Fruit fly (Drosophila melanogaster) whole organism, embryonic: ENCODE data around the gene asl.

Experiments used
- Adf1 ChIP-seq: fragments of 200-800 bp; sonication (Bioruptor generic); IDR thresholded peaks from 2 replicates; pipeline ENCODE4 v1.3.6; 2022; ENCODE audit warnings: missing biosample characterization, missing genetic modification characterization
- BEAF-32 ChIP-seq: fragments of 200-800 bp; sonication (Bioruptor generic); optimal IDR thresholded peaks from 3 replicates; lab custom pipeline; 2017; ENCODE audit warnings: missing biosample characterization, missing genetic modification characterization, mild to moderate bottlenecking, moderate library complexity, missing genetic modification reagents
- CG10209 ChIP-seq: fragments of 200-800 bp; sonication (Bioruptor generic); optimal IDR thresholded peaks from 3 replicates; lab custom pipeline; 2017; ENCODE audit warnings: missing biosample characterization, mild to moderate bottlenecking, missing genetic modification characterization, missing genetic modification reagents
- CG11723 ChIP-seq: fragments of 200-800 bp; sonication (Bioruptor generic); optimal IDR thresholded peaks from 2 replicates; lab custom pipeline; 2017; ENCODE audit warnings: missing biosample characterization, mild to moderate bottlenecking, missing genetic modification characterization
- CG12942 ChIP-seq: fragments of 200-800 bp; sonication (Bioruptor generic); optimal IDR thresholded peaks from 3 replicates; lab custom pipeline; 2016; ENCODE audit warnings: missing biosample characterization, missing genetic modification characterization
- CG14050 ChIP-seq: fragments of 200-800 bp; sonication (Bioruptor generic); IDR thresholded peaks from 3 replicates; pipeline ENCODE4 v1.3.6; 2022; ENCODE audit warnings: missing biosample characterization, missing genetic modification characterization
- CG15479 ChIP-seq: fragments of 200-800 bp; sonication (Bioruptor generic); optimal IDR thresholded peaks from 3 replicates; lab custom pipeline; 2019; ENCODE audit warnings: missing biosample characterization, mild to moderate bottlenecking, missing genetic modification characterization, moderate library complexity
- CG2875 ChIP-seq: fragments of 200-800 bp; sonication (Bioruptor generic); optimal IDR thresholded peaks from 2 replicates; lab custom pipeline; 2017; ENCODE audit warnings: missing biosample characterization, mild to moderate bottlenecking, missing genetic modification characterization, missing genetic modification reagents
- CG30403 ChIP-seq: fragments of 200-800 bp; sonication (Bioruptor generic); optimal IDR thresholded peaks from 3 replicates; lab custom pipeline; 2016; ENCODE audit warnings: missing biosample characterization, missing genetic modification characterization
- CG31388 ChIP-seq: fragments of 200-800 bp; sonication (Bioruptor generic); optimal IDR thresholded peaks from 2 replicates; lab custom pipeline; 2016; ENCODE audit warnings: missing biosample characterization, missing genetic modification characterization
- CG34376 ChIP-seq: fragments of 200-800 bp; sonication (Bioruptor generic); optimal IDR thresholded peaks from 2 replicates; lab custom pipeline; 2018; ENCODE audit warnings: missing biosample characterization, mild to moderate bottlenecking, missing genetic modification characterization
- CG3726 ChIP-seq: fragments of 200-800 bp; sonication (Bioruptor generic); IDR thresholded peaks from 3 replicates; pipeline ENCODE4, ENCODE4 v1.3.6; 2022; ENCODE audit warnings: missing biosample characterization, missing genetic modification characterization
- CG5245 ChIP-seq: fragments of 200-800 bp; sonication (Bioruptor generic); optimal IDR thresholded peaks from 3 replicates; lab custom pipeline; 2016; ENCODE audit warnings: missing biosample characterization, missing genetic modification characterization
- CG6689 ChIP-seq: fragments of 200-800 bp; sonication (Bioruptor generic); IDR thresholded peaks from 2 replicates; pipeline ENCODE4 v1.3.6; 2022; ENCODE audit warnings: missing biosample characterization, missing genetic modification characterization
- CG7271 ChIP-seq: fragments of 200-800 bp; sonication (Bioruptor generic); optimal IDR thresholded peaks from 2 replicates; lab custom pipeline; 2018; ENCODE audit warnings: missing biosample characterization, mild to moderate bottlenecking, missing genetic modification characterization, moderate library complexity
- CG7372 ChIP-seq: fragments of 200-800 bp; sonication (Bioruptor generic); IDR thresholded peaks from 2 replicates; pipeline ENCODE4 v1.3.6; 2022; ENCODE audit warnings: missing biosample characterization, missing genetic modification characterization
- CG9437 ChIP-seq: fragments of 200-800 bp; sonication (Bioruptor generic); optimal IDR thresholded peaks from 2 replicates; lab custom pipeline; 2018; ENCODE audit warnings: missing biosample characterization, mild to moderate bottlenecking, missing genetic modification characterization
- CG9817 ChIP-seq: fragments of 200-800 bp; sonication (Bioruptor generic); optimal IDR thresholded peaks from 2 replicates; lab custom pipeline; 2018; ENCODE audit warnings: missing biosample characterization, mild to moderate bottlenecking, missing genetic modification characterization, moderate library complexity
- Dbx ChIP-seq: fragments of 200-800 bp; sonication (Bioruptor generic); IDR thresholded peaks from 3 replicates; pipeline ENCODE4 v1.3.6; 2022; ENCODE audit warnings: missing biosample characterization, missing genetic modification characterization
- H2.0 ChIP-seq: fragments of 200-800 bp; sonication (Bioruptor generic); IDR thresholded peaks from 2 replicates; pipeline ENCODE4 v1.3.6; 2022; ENCODE audit warnings: missing biosample characterization, missing genetic modification characterization
- HLH54F ChIP-seq: fragments of 200-800 bp; sonication (Bioruptor generic); optimal IDR thresholded peaks from 3 replicates; lab custom pipeline; 2016; ENCODE audit warnings: missing biosample characterization, missing genetic modification characterization
- Lim3 ChIP-seq: fragments of 200-800 bp; sonication (Bioruptor generic); IDR thresholded peaks from 2 replicates; pipeline ENCODE4 v1.3.6; 2022; ENCODE audit warnings: missing biosample characterization, missing genetic modification characterization
- Max ChIP-seq: fragments of 200-800 bp; sonication (Bioruptor generic); optimal IDR thresholded peaks from 2 replicates; lab custom pipeline; 2016; ENCODE audit warnings: missing biosample characterization, mild to moderate bottlenecking, missing genetic modification characterization
- Med ChIP-seq: fragments of 200-800 bp; sonication (Bioruptor generic); peaks from one replicate; lab custom pipeline; 2016; ENCODE audit warnings: missing biosample characterization, missing genetic modification characterization, mild to moderate bottlenecking, inconsistent platforms, moderate library complexity
- Tbp ChIP-seq: fragments of >200 bp; optimal IDR thresholded peaks from 2 replicates; lab custom pipeline; 2018; ENCODE audit warnings: missing biosample characterization, missing genetic modification characterization
- Usf ChIP-seq: fragments of 200-800 bp; sonication (Bioruptor generic); optimal IDR thresholded peaks from 2 replicates; lab custom pipeline; 2017; ENCODE audit warnings: missing genotype, missing biosample characterization, missing genetic modification characterization
- br ChIP-seq: fragments of >200 bp; optimal IDR thresholded peaks from 2 replicates; lab custom pipeline; 2017
- cad ChIP-seq: fragments of >200 bp; optimal IDR thresholded peaks from 2 replicates; lab custom pipeline; 2017; ENCODE audit warnings: missing biosample characterization, missing genetic modification characterization
- corto ChIP-seq: fragments of 200-800 bp; sonication (Bioruptor generic); optimal IDR thresholded peaks from 2 replicates; lab custom pipeline; 2016; ENCODE audit warnings: missing biosample characterization, mild to moderate bottlenecking, missing genetic modification characterization, moderate library complexity
- croc ChIP-seq: fragments of 200-800 bp; sonication (Bioruptor generic); conservative IDR thresholded peaks from 3 replicates; pipeline ENCODE4 v1.3.6; 2022; ENCODE audit warnings: missing biosample characterization, missing genetic modification characterization
- cwo ChIP-seq: fragments of 200-800 bp; sonication (Bioruptor generic); optimal IDR thresholded peaks from 3 replicates; lab custom pipeline; 2017; ENCODE audit warnings: missing biosample characterization, missing genetic modification characterization, mild to moderate bottlenecking, moderate library complexity, missing genetic modification reagents
- dimm ChIP-seq: fragments of 200-800 bp; sonication (Bioruptor generic); IDR thresholded peaks from 2 replicates; pipeline ENCODE4 v1.3.6; 2022; ENCODE audit warnings: missing biosample characterization, missing genetic modification characterization
- ewg ChIP-seq: fragments of 200-800 bp; sonication (Bioruptor generic); optimal IDR thresholded peaks from 3 replicates; lab custom pipeline; 2017; ENCODE audit warnings: mild to moderate bottlenecking, missing biosample characterization, missing genetic modification reagents, missing genetic modification characterization
- gro ChIP-seq: fragments of 200-800 bp; sonication (Bioruptor generic); optimal IDR thresholded peaks from 2 replicates; lab custom pipeline; 2016; ENCODE audit warnings: missing biosample characterization, missing genetic modification characterization
- ind ChIP-seq: fragments of 200-800 bp; sonication (Bioruptor generic); optimal IDR thresholded peaks from 3 replicates; lab custom pipeline; 2016; ENCODE audit warnings: missing biosample characterization, missing genetic modification characterization
- inv ChIP-seq: fragments of 200-800 bp; sonication (Bioruptor generic); IDR thresholded peaks from 2 replicates; pipeline ENCODE4 v1.3.6; 2022; ENCODE audit warnings: missing biosample characterization, missing genetic modification characterization; ENCODE audit not compliant: partially characterized antibody
- ken ChIP-seq: fragments of 200-800 bp; sonication (Bioruptor generic); IDR thresholded peaks from 3 replicates; pipeline ENCODE4 v1.3.6; 2022; ENCODE audit warnings: missing biosample characterization, missing genetic modification characterization
- kni ChIP-seq: fragments of 200-800 bp; sonication (Bioruptor generic); optimal IDR thresholded peaks from 3 replicates; lab custom pipeline; 2017; ENCODE audit warnings: mild to moderate bottlenecking, missing biosample characterization, missing genetic modification reagents, missing genetic modification characterization
- lola ChIP-seq, 3 experiments: fragments of >200 bp in 2 of 3; fragments of 200-800 bp in 1 of 3; sonication (Bioruptor generic) in 1 of 3; optimal IDR thresholded peaks; 2 replicates each; lab custom pipeline; 2017 to 2019; ENCODE audit warnings: missing biosample characterization in 3 of 3, missing genetic modification characterization in 3 of 3, mild to moderate bottlenecking in 1 of 3, moderate library complexity in 1 of 3
- nau ChIP-seq: fragments of 200-800 bp; sonication (Bioruptor generic); optimal IDR thresholded peaks from 3 replicates; lab custom pipeline; 2017; ENCODE audit warnings: missing biosample characterization, mild to moderate bottlenecking, missing genetic modification characterization, missing genetic modification reagents
- nom ChIP-seq: fragments of 200-800 bp; sonication (Bioruptor generic); optimal IDR thresholded peaks from 2 replicates; lab custom pipeline; 2017; ENCODE audit warnings: missing biosample characterization, missing genetic modification characterization, mild to moderate bottlenecking, moderate library complexity, missing genetic modification reagents
- odd ChIP-seq: fragments of 200-800 bp; sonication (Bioruptor generic); optimal IDR thresholded peaks from 2 replicates; lab custom pipeline; 2017; ENCODE audit warnings: missing biosample characterization, mild to moderate bottlenecking, missing genetic modification characterization
- pan ChIP-seq, 4 experiments: fragments of >200 bp in 3 of 4; fragments of 200-800 bp in 1 of 4; sonication (Bioruptor generic) in 1 of 4; optimal IDR thresholded peaks in 3 of 4; IDR thresholded peaks in 1 of 4; 2 replicates each; pipeline versions ENCODE4 v1.3.6 to Lab custom; 2017 to 2022; ENCODE audit warnings: missing biosample characterization in 2 of 4, missing genetic modification characterization in 2 of 4, mixed read lengths in 1 of 4
- pho ChIP-seq: fragments of 200-800 bp; sonication (Bioruptor generic); optimal IDR thresholded peaks from 2 replicates; lab custom pipeline; 2016; ENCODE audit warnings: missing biosample characterization, missing genetic modification characterization
- sisA ChIP-seq: fragments of 200-800 bp; sonication (Bioruptor generic); IDR thresholded peaks from 2 replicates; pipeline ENCODE4 v1.3.6; 2022; ENCODE audit warnings: missing biosample characterization, missing genetic modification characterization
- slbo ChIP-seq: fragments of 200-800 bp; sonication (Bioruptor generic); IDR thresholded peaks from 2 replicates; pipeline ENCODE4 v1.3.6; 2022; ENCODE audit warnings: missing biosample characterization, missing genetic modification characterization
- slou ChIP-seq: fragments of 200-800 bp; sonication (Bioruptor generic); optimal IDR thresholded peaks from 3 replicates; lab custom pipeline; 2016; ENCODE audit warnings: missing biosample characterization, missing genetic modification characterization
- tin ChIP-seq: fragments of 200-800 bp; sonication (Bioruptor generic); optimal IDR thresholded peaks from 3 replicates; lab custom pipeline; 2016; ENCODE audit warnings: missing biosample characterization, missing genetic modification characterization
- tna ChIP-seq: fragments of 200-800 bp; sonication (Bioruptor generic); IDR thresholded peaks from 2 replicates; pipeline ENCODE4 v1.3.6; 2022; ENCODE audit warnings: missing biosample characterization, missing genetic modification characterization; ENCODE audit not compliant: partially characterized antibody

Gene asl

DNA sequence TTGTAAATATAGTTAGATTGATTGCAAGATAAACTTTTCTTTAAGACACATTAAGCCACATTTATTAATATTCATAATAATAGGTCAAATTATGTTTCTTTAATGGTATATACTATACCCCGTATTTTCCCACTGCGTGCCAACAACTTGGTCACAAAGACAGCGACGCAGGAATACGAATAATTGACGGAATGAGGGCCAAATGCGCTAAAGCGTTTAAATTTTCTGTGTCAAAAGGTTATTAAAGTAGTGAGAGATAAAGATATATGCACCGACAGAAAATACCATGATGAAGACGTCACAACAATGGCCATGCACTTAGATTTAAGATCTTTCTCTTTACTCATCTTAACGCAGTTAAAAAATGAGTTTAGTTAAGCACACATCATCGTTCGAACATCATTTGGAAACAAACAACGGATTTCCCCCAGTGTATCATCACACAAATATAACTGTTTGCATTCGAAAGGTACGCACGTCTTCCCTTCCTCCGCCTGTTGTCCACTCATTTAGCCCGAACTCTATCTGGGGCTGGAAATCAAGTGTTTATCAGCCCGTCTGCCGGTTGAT is 14.1 kb upstream of the asl start (continued):
- TF ChIP-seq inv (GFP tag; lab: Robert Waterston, UW): no peak
- peak; percentile 30 for TF ChIP-seq HLH54F (GFP tag; lab: Kevin White, UChicago)
- no peak for TF ChIP-seq CG7271
- TF ChIP-seq CG9437: peak; percentile 76
- 0 out of 3 replicates have a peak, but pooled peaks have one; percentile 38 for TF ChIP-seq croc (GFP tag; lab: Robert Waterston, UW)
- TF ChIP-seq tna: no peak
- TF ChIP-seq dimm (GFP tag; lab: Robert Waterston, UW): peak; percentile 68
- TF ChIP-seq ewg (GFP tag; lab: Kevin White, UChicago): peak; percentile 49
- peak; percentile 63 for TF ChIP-seq CG10209 (GFP tag; lab: Kevin White, UChicago)
- peak; percentile 61 for TF ChIP-seq CG5245
- TF ChIP-seq CG3726 (GFP tag; lab: Robert Waterston, UW): peak; percentile 59; the same call in 1 of the 3 replicates
- peak; percentile 64 for TF ChIP-seq CG6689 (GFP tag; lab: Robert Waterston, UW)
- TF ChIP-seq Adf1: no peak
- TF ChIP-seq Med (GFP tag; lab: Kevin White, UChicago): peak; percentile 94
- peak; percentile 55; the same call in 1 of the 2 replicates for TF ChIP-seq CG7372 (GFP tag; lab: Robert Waterston, UW)
- TF ChIP-seq cad (GFP tag; lab: Kevin White, UChicago): no peak
- peak; percentile 68 for TF ChIP-seq H2.0 (GFP tag; lab: Robert Waterston, UW)
- TF ChIP-seq ken: peak; percentile 65; the same call in 1 of the 3 replicates
- no peak for TF ChIP-seq br (lab: Kevin White, UChicago)
- TF ChIP-seq CG31388: peak; percentile 0
- TF ChIP-seq sisA: peak; percentile 78
- peak; percentile 28 for TF ChIP-seq cwo (GFP tag; lab: Kevin White, UChicago)
- peak; percentile 38 for TF ChIP-seq pho (GFP tag; lab: Kevin White, UChicago)
- TF ChIP-seq CG34376 (GFP tag; lab: Kevin White, UChicago): no peak
- no peak for TF ChIP-seq nau (GFP tag; lab: Kevin White, UChicago)
- TF ChIP-seq lola (GFP tag; optimal IDR thresholded peaks at IDR 0.05; lab: Kevin White, UChicago): peak in 1 of 3 experiments; percentile 67
- peak; percentile 32 for TF ChIP-seq corto (GFP tag; lab: Kevin White, UChicago)
- TF ChIP-seq BEAF-32 (GFP tag; lab: Kevin White, UChicago): no peak
- peak; percentile 17 for TF ChIP-seq CG9817 (tag; lab: Kevin White, UChicago)
- TF ChIP-seq tin (GFP tag; lab: Kevin White, UChicago): peak; percentile 47
- TF ChIP-seq odd (GFP tag; lab: Kevin White, UChicago): peak; percentile 51
- TF ChIP-seq ind (GFP tag; lab: Kevin White, UChicago): peak; percentile 68
- peak; percentile 48 for TF ChIP-seq CG11723 (GFP tag; lab: Kevin White, UChicago)
- TF ChIP-seq slou (GFP tag; lab: Kevin White, UChicago): peak; percentile 41
- peak; percentile 34 for TF ChIP-seq kni
- peak; percentile 46 for TF ChIP-seq Max
- no peak for TF ChIP-seq Tbp (GFP tag; lab: Kevin White, UChicago)
- 0 out of 3 replicates have a peak, but pooled peaks have one; percentile 16 for TF ChIP-seq Dbx
- TF ChIP-seq pan (optimal IDR thresholded peaks at IDR 0.05; lab: Kevin White, UChicago): no peak
- peak in 1 of 2 experiments; percentile 68 for TF ChIP-seq pan (GFP tag; optimal IDR thresholded peaks at IDR 0.05 in 1 of 2, IDR thresholded peaks at IDR 0.05 in 1 of 2)
- TF ChIP-seq slbo (GFP tag; lab: Robert Waterston, UW): peak; percentile 71
- no peak for TF ChIP-seq Lim3 (GFP tag; lab: Robert Waterston, UW)
- TF ChIP-seq gro (GFP tag; lab: Kevin White, UChicago): peak; percentile 57
- TF ChIP-seq nom (GFP tag; lab: Kevin White, UChicago): no peak
- TF ChIP-seq CG30403 (GFP tag; lab: Kevin White, UChicago): peak; percentile 75
- no peak for TF ChIP-seq CG15479 (GFP tag; lab: Kevin White, UChicago)
- TF ChIP-seq CG12942 (GFP tag; lab: Kevin White, UChicago): peak; percentile 6
- TF ChIP-seq CG2875 (GFP tag; lab: Kevin White, UChicago): peak; percentile 54
- no peak for TF ChIP-seq CG14050 (GFP tag; lab: Robert Waterston, UW)
- TF ChIP-seq Usf (GFP tag; lab: Kevin White, UChicago): peak; percentile 6
